Fruit fly (Drosophila melanogaster) whole organism, embryonic: ENCODE data around the gene CG14194.

Experiments used
- Abd-B ChIP-seq: fragments of 200-800 bp; sonication (Bioruptor generic); optimal IDR thresholded peaks from 2 replicates; lab custom pipeline; 2018; ENCODE audit warnings: missing biosample characterization, mild to moderate bottlenecking, missing genetic modification characterization, moderate library complexity
- Aef1 ChIP-seq: fragments of 200-800 bp; sonication (Bioruptor generic); IDR thresholded peaks from 3 replicates; pipeline ENCODE4 v1.3.6; 2022; ENCODE audit warnings: missing biosample characterization, missing genetic modification characterization
- Asciz ChIP-seq: fragments of 200-800 bp; sonication (Bioruptor generic); optimal IDR thresholded peaks from 2 replicates; lab custom pipeline; 2017; ENCODE audit warnings: missing biosample characterization, mild to moderate bottlenecking, missing genetic modification characterization, missing genetic modification reagents
- Atf3 ChIP-seq: fragments of 200-800 bp; sonication (Bioruptor generic); optimal IDR thresholded peaks from 3 replicates; lab custom pipeline; 2016; ENCODE audit warnings: missing biosample characterization, missing genetic modification characterization
- Awh ChIP-seq: fragments of 200-800 bp; sonication (Bioruptor generic); IDR thresholded peaks from 2 replicates; pipeline ENCODE4, ENCODE4 v1.3.6; 2022; ENCODE audit warnings: missing biosample characterization, missing genetic modification characterization
- C15 ChIP-seq: fragments of 200-800 bp; sonication (Bioruptor generic); IDR thresholded peaks from 3 replicates; pipeline ENCODE4 v1.3.6; 2022; ENCODE audit warnings: missing biosample characterization, missing genetic modification characterization
- CG10209 ChIP-seq: fragments of 200-800 bp; sonication (Bioruptor generic); optimal IDR thresholded peaks from 3 replicates; lab custom pipeline; 2017; ENCODE audit warnings: missing biosample characterization, mild to moderate bottlenecking, missing genetic modification characterization, missing genetic modification reagents
- CG1024 ChIP-seq: fragments of 200-800 bp; sonication (Bioruptor generic); IDR thresholded peaks from 2 replicates; pipeline ENCODE4 v1.3.6; 2022; ENCODE audit warnings: missing biosample characterization, missing genetic modification characterization
- CG10366 ChIP-seq: fragments of 200-800 bp; sonication (Bioruptor generic); IDR thresholded peaks from 2 replicates; pipeline ENCODE4 v1.3.6; 2022; ENCODE audit warnings: missing biosample characterization, missing genetic modification characterization
- CG11085 ChIP-seq: fragments of 200-800 bp; sonication (Bioruptor generic); IDR thresholded peaks from 2 replicates; pipeline ENCODE4 v1.3.6; 2022; ENCODE audit warnings: missing biosample characterization, missing genetic modification characterization
- CG12391 ChIP-seq: fragments of 200-800 bp; sonication (Bioruptor generic); optimal IDR thresholded peaks from 3 replicates; lab custom pipeline; 2018; ENCODE audit warnings: missing biosample characterization, mild to moderate bottlenecking, missing genetic modification characterization, moderate library complexity
- CG12769 ChIP-seq: fragments of 200-800 bp; sonication (Bioruptor generic); optimal IDR thresholded peaks from 2 replicates; lab custom pipeline; 2019; ENCODE audit warnings: missing biosample characterization, mild to moderate bottlenecking, missing genetic modification characterization, moderate library complexity
- CG15479 ChIP-seq: fragments of 200-800 bp; sonication (Bioruptor generic); optimal IDR thresholded peaks from 3 replicates; lab custom pipeline; 2019; ENCODE audit warnings: missing biosample characterization, mild to moderate bottlenecking, missing genetic modification characterization, moderate library complexity
- CG15696 ChIP-seq: fragments of 200-800 bp; sonication (Bioruptor generic); optimal IDR thresholded peaks from 2 replicates; lab custom pipeline; 2019; ENCODE audit warnings: missing biosample characterization, mild to moderate bottlenecking, missing genetic modification characterization, moderate library complexity
- CG1603 ChIP-seq: fragments of 200-800 bp; sonication (Bioruptor generic); optimal IDR thresholded peaks from 2 replicates; lab custom pipeline; 2019; ENCODE audit warnings: missing biosample characterization, mild to moderate bottlenecking, missing genetic modification characterization, moderate library complexity
- CG17612 ChIP-seq: fragments of 200-800 bp; sonication (Bioruptor generic); IDR thresholded peaks from 2 replicates; pipeline ENCODE4 v1.3.6; 2022; ENCODE audit warnings: missing biosample characterization, missing genetic modification characterization
- CG2712 ChIP-seq: fragments of 200-800 bp; optimal IDR thresholded peaks from 3 replicates; lab custom pipeline; 2019; ENCODE audit warnings: missing biosample characterization, mild to moderate bottlenecking, missing genetic modification characterization, moderate library complexity
- CG31224 ChIP-seq: fragments of 200-800 bp; sonication (Bioruptor generic); IDR thresholded peaks from 2 replicates; pipeline ENCODE4 v1.3.6; 2022; ENCODE audit warnings: missing biosample characterization, missing genetic modification characterization
- CG31365 ChIP-seq: fragments of 200-800 bp; sonication (Bioruptor generic); optimal IDR thresholded peaks from 2 replicates; lab custom pipeline; 2018; ENCODE audit warnings: missing biosample characterization, mild to moderate bottlenecking, missing genetic modification characterization
- CG4328 ChIP-seq: fragments of 200-800 bp; sonication (Bioruptor generic); optimal IDR thresholded peaks from 3 replicates; lab custom pipeline; 2017; ENCODE audit warnings: missing biosample characterization, missing genetic modification reagents, missing genetic modification characterization
- CG5180 ChIP-seq: fragments of 200-800 bp; sonication (Bioruptor generic); optimal IDR thresholded peaks from 3 replicates; lab custom pipeline; 2017; ENCODE audit warnings: missing biosample characterization, missing genetic modification characterization, mild to moderate bottlenecking, moderate library complexity, missing genetic modification reagents
- CG7271 ChIP-seq: fragments of 200-800 bp; sonication (Bioruptor generic); optimal IDR thresholded peaks from 2 replicates; lab custom pipeline; 2018; ENCODE audit warnings: missing biosample characterization, mild to moderate bottlenecking, missing genetic modification characterization, moderate library complexity
- CG8359 ChIP-seq: fragments of 200-800 bp; sonication (Bioruptor generic); optimal IDR thresholded peaks from 2 replicates; lab custom pipeline; 2017; ENCODE audit warnings: missing biosample characterization, mild to moderate bottlenecking, missing genetic modification characterization, borderline replicate concordance
- Chrac-16 ChIP-seq: fragments of 200-800 bp; sonication (Bioruptor generic); optimal IDR thresholded peaks from 3 replicates; lab custom pipeline; 2016; ENCODE audit warnings: missing biosample characterization, missing genetic modification characterization
- Fer3 ChIP-seq: fragments of 200-800 bp; sonication (Bioruptor generic); optimal IDR thresholded peaks from 2 replicates; lab custom pipeline; 2018; ENCODE audit warnings: missing biosample characterization, mild to moderate bottlenecking, missing genetic modification characterization, moderate library complexity
- Gsc ChIP-seq: fragments of 200-800 bp; sonication (Bioruptor generic); IDR thresholded peaks from 2 replicates; pipeline ENCODE4 v1.3.6; 2022; ENCODE audit warnings: missing biosample characterization, missing genetic modification characterization
- Hr51 ChIP-seq, 2 experiments: fragments of 200-800 bp; sonication (Bioruptor generic); optimal IDR thresholded peaks; 2 replicates in 1 of 2; 3 replicates in 1 of 2; lab custom pipeline; 2016 to 2018; ENCODE audit warnings: missing biosample characterization in 2 of 2, missing genetic modification characterization in 2 of 2, mild to moderate bottlenecking in 1 of 2, moderate library complexity in 1 of 2
- Hsf ChIP-seq: fragments of 200-800 bp; sonication (Bioruptor generic); optimal IDR thresholded peaks from 3 replicates; lab custom pipeline; 2016; ENCODE audit warnings: missing biosample characterization, missing genetic modification characterization
- Jarid2 ChIP-seq: fragments of 200-800 bp; sonication (Bioruptor generic); optimal IDR thresholded peaks from 3 replicates; lab custom pipeline; 2017; ENCODE audit warnings: mild to moderate bottlenecking, missing biosample characterization, missing genetic modification reagents, missing genetic modification characterization
- MESR4 ChIP-seq: fragments of 200-800 bp; sonication (Bioruptor generic); optimal IDR thresholded peaks from 2 replicates; lab custom pipeline; 2018; ENCODE audit warnings: missing biosample characterization, mild to moderate bottlenecking, missing genetic modification characterization, moderate library complexity
- Med ChIP-seq: fragments of 200-800 bp; sonication (Bioruptor generic); peaks from one replicate; lab custom pipeline; 2016; ENCODE audit warnings: missing biosample characterization, missing genetic modification characterization, mild to moderate bottlenecking, inconsistent platforms, moderate library complexity
- Sox102F ChIP-seq: fragments of 200-800 bp; sonication (Bioruptor generic); optimal IDR thresholded peaks from 2 replicates; lab custom pipeline; 2018; ENCODE audit warnings: missing biosample characterization, mild to moderate bottlenecking, missing genetic modification characterization, moderate library complexity
- Ssrp ChIP-seq: fragments of 200-800 bp; sonication (Bioruptor generic); optimal IDR thresholded peaks from 2 replicates; lab custom pipeline; 2018; ENCODE audit warnings: missing biosample characterization, mild to moderate bottlenecking, missing genetic modification characterization, moderate library complexity
- Tbp ChIP-seq: fragments of >200 bp; optimal IDR thresholded peaks from 2 replicates; lab custom pipeline; 2018; ENCODE audit warnings: missing biosample characterization, missing genetic modification characterization
- az2 ChIP-seq: fragments of 200-800 bp; sonication (Bioruptor generic); optimal IDR thresholded peaks from 3 replicates; lab custom pipeline; 2016; ENCODE audit warnings: missing biosample characterization, missing genetic modification characterization
- bbx ChIP-seq: fragments of 200-800 bp; sonication (Bioruptor generic); IDR thresholded peaks from 2 replicates; pipeline ENCODE4 v1.3.6; 2022; ENCODE audit warnings: missing biosample characterization, missing genetic modification characterization; ENCODE audit not compliant: partially characterized antibody
- bsh ChIP-seq, 2 experiments: fragments of 200-800 bp; sonication (Bioruptor generic); optimal IDR thresholded peaks; 2 replicates each; lab custom pipeline; 2017 to 2018; ENCODE audit warnings: mild to moderate bottlenecking in 2 of 2, missing biosample characterization in 2 of 2, missing genetic modification characterization in 2 of 2, moderate library complexity in 1 of 2
- chif ChIP-seq, 2 experiments: fragments of 200-800 bp; sonication (Bioruptor generic); optimal IDR thresholded peaks; 3 replicates each; lab custom pipeline; 2016; ENCODE audit warnings: missing biosample characterization in 2 of 2, missing genetic modification characterization in 2 of 2
- dmrt11E ChIP-seq: fragments of 200-800 bp; sonication (Bioruptor generic); optimal IDR thresholded peaks from 3 replicates; lab custom pipeline; 2018; ENCODE audit warnings: missing biosample characterization, mild to moderate bottlenecking, missing genetic modification characterization, moderate library complexity
- dpn ChIP-seq, 2 experiments: fragments of 200-800 bp; sonication (Bioruptor generic); optimal IDR thresholded peaks; 3 replicates each; lab custom pipeline; 2016; ENCODE audit warnings: missing biosample characterization in 2 of 2, missing genetic modification characterization in 2 of 2
- jigr1 ChIP-seq: fragments of 200-800 bp; sonication (Bioruptor generic); IDR thresholded peaks from 3 replicates; pipeline ENCODE4 v1.3.6; 2022; ENCODE audit warnings: missing biosample characterization, missing genetic modification characterization
- mam ChIP-seq: fragments of 200-800 bp; sonication (Bioruptor generic); optimal IDR thresholded peaks from 3 replicates; lab custom pipeline; 2016; ENCODE audit warnings: missing biosample characterization, missing genetic modification characterization
- nau ChIP-seq: fragments of 200-800 bp; sonication (Bioruptor generic); optimal IDR thresholded peaks from 3 replicates; lab custom pipeline; 2017; ENCODE audit warnings: missing biosample characterization, mild to moderate bottlenecking, missing genetic modification characterization, missing genetic modification reagents
- odd ChIP-seq: fragments of 200-800 bp; sonication (Bioruptor generic); optimal IDR thresholded peaks from 2 replicates; lab custom pipeline; 2017; ENCODE audit warnings: missing biosample characterization, mild to moderate bottlenecking, missing genetic modification characterization
- pfk ChIP-seq: fragments of 200-800 bp; sonication (Bioruptor generic); optimal IDR thresholded peaks from 2 replicates; lab custom pipeline; 2018; ENCODE audit warnings: missing biosample characterization, mild to moderate bottlenecking, missing genetic modification characterization, moderate library complexity
- pho ChIP-seq: fragments of 200-800 bp; sonication (Bioruptor generic); optimal IDR thresholded peaks from 2 replicates; lab custom pipeline; 2016; ENCODE audit warnings: missing biosample characterization, missing genetic modification characterization
- prd ChIP-seq, 3 experiments: fragments of >200 bp in 2 of 3; fragments of 200-800 bp in 1 of 3; sonication (Bioruptor generic) in 1 of 3; optimal IDR thresholded peaks in 2 of 3; IDR thresholded peaks in 1 of 3; 2 replicates in 2 of 3; 3 replicates in 1 of 3; pipeline versions ENCODE4 v1.3.6 to Lab custom; 2017 to 2022; ENCODE audit warnings: missing biosample characterization in 1 of 3, missing genetic modification characterization in 1 of 3
- vnd ChIP-seq: fragments of 200-800 bp; sonication (Bioruptor generic); IDR thresholded peaks from 3 replicates; pipeline ENCODE4 v1.3.6; 2022; ENCODE audit warnings: missing biosample characterization, missing genetic modification characterization; ENCODE audit not compliant: partially characterized antibody

The CG14194 gene

dm6 chrX:19162249-19162914, 31.0 kb upstream of the CG14194 start (continued):
- TF ChIP-seq bbx (0 out of 2 replicates have a peak, but pooled peaks have one; percentile 20), CG15479 (GFP tag; lab: Kevin White, UChicago) (no peak), Abd-B (GFP tag; lab: Kevin White, UChicago) (peak; percentile 25), pho (no peak), CG11085 (GFP tag; lab: Robert Waterston, UW) (no peak), C15 (GFP tag; lab: Robert Waterston, UW) (no peak), CG10366 (GFP tag; lab: Robert Waterston, UW) (no peak), Jarid2 (GFP tag; lab: Kevin White, UChicago) (no peak), Med (GFP tag; lab: Kevin White, UChicago) (peak; percentile 87), CG31224 (no peak), CG7271 (tag; lab: Kevin White, UChicago) (no peak), vnd (GFP tag; lab: Robert Waterston, UW) (no peak), CG10209 (GFP tag; lab: Kevin White, UChicago) (no peak), CG12391 (tag; lab: Kevin White, UChicago) (peak; percentile 38), Hr51 (GFP tag; optimal IDR thresholded peaks at IDR 0.05; lab: Kevin White, UChicago) (peak in 1 of 2 experiments; percentile 47), dmrt11E (tag; lab: Kevin White, UChicago) (peak; percentile 11), Tbp (GFP tag; lab: Kevin White, UChicago) (peak; percentile 25), prd (optimal IDR thresholded peaks at IDR 0.05; lab: Kevin White, UChicago) (no peak), prd (GFP tag; IDR thresholded peaks at IDR 0.05; lab: Robert Waterston, UW) (no peak), CG5180 (GFP tag; lab: Kevin White, UChicago) (no peak), az2 (GFP tag; lab: Kevin White, UChicago) (peak; percentile 23), CG1603 (tag; lab: Kevin White, UChicago) (peak; percentile 50), CG17612 (no peak), CG2712 (tag; lab: Kevin White, UChicago) (no peak), CG8359 (peak; percentile 99), CG1024 (GFP tag; lab: Robert Waterston, UW) (no peak), Ssrp (peak; percentile 12), bsh (GFP tag; optimal IDR thresholded peaks at IDR 0.05; lab: Kevin White, UChicago) (peak in 1 of 2 experiments; percentile 35), nau (GFP tag; lab: Kevin White, UChicago) (no peak), Hsf (no peak), odd (GFP tag; lab: Kevin White, UChicago) (no peak), pfk (no peak), Aef1 (no peak), Sox102F (GFP tag; lab: Kevin White, UChicago) (peak; percentile 57), Chrac-16 (GFP tag; lab: Kevin White, UChicago) (no peak), Asciz (GFP tag; lab: Kevin White, UChicago) (peak; percentile 3), CG15696 (tag; lab: Kevin White, UChicago) (no peak), CG31365 (no peak), Atf3 (GFP tag; lab: Kevin White, UChicago) (no peak), dpn (GFP tag; optimal IDR thresholded peaks at IDR 0.05; lab: Kevin White, UChicago) (peak in 1 of 2 experiments; percentile 0), CG12769 (no peak), Fer3 (no peak), MESR4 (no peak), CG4328 (GFP tag; lab: Kevin White, UChicago) (no peak), jigr1 (GFP tag; lab: Robert Waterston, UW) (no peak), Awh (GFP tag; lab: Robert Waterston, UW) (no peak), mam (GFP tag; lab: Kevin White, UChicago) (no peak), chif (GFP tag; optimal IDR thresholded peaks at IDR 0.05; lab: Kevin White, UChicago) (no peak), Gsc (no peak)
